Worm (Caenorhabditis elegans): ENCODE data around the gene egl-26.

DNA sequence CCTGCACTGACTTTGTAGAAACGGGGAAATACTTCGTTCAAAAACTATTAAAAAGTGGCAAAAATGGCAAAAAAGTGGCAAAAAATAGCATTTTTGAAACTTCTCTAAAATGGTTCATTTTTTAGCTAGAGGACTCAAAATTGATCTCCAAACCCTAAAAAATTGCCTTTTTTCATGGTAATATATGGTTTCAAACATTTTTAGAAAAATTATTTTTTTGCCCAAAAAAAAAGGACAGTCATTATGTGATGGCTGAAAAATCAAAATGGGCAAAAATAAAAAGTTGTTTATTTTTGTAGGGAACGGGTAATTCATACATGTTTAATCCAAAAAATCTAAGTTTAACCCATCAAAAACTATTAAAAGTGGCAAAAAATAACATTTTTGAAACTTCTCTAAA, 18.5 kb downstream of the egl-26 start:
- TF ChIP-seq mdl-1 (tag; optimal IDR thresholded peaks at IDR 0.05) (no peak), ceh-16 (tag; optimal IDR thresholded peaks at IDR 0.05) (no peak), nhr-25 (tag; optimal IDR thresholded peaks at IDR 0.05) (no peak), nhr-129 (tag; optimal IDR thresholded peaks at IDR 0.05) (no peak), mab-5 (tag; optimal IDR thresholded peaks at IDR 0.05) (no peak), Y55F3AM.14 (GFP tag; optimal IDR thresholded peaks at IDR 0.05) (no peak), lin-11 (tag; optimal IDR thresholded peaks at IDR 0.05) (no peak), nhr-23 (tag; optimal IDR thresholded peaks at IDR 0.05) (no peak), zag-1 (tag; optimal IDR thresholded peaks at IDR 0.05) (no peak), mbf-1 (tag; optimal IDR thresholded peaks at IDR 0.05) (no peak), unc-62 (GFP tag; optimal IDR thresholded peaks at IDR 0.05) (no peak)
